Fruit fly (Drosophila melanogaster) whole organism, adult: ENCODE data around the gene CG12535.

ENCODE experiments used
- CG11617 ChIP-seq: fragments of 200-800 bp; sonication (Bioruptor generic); optimal IDR thresholded peaks from 2 replicates; lab custom pipeline; 2017; ENCODE audit warnings: mild to moderate bottlenecking, missing biosample characterization, missing genetic modification reagents, missing genetic modification characterization
- CG12768 ChIP-seq: fragments of 200-800 bp; sonication (Bioruptor generic); optimal IDR thresholded peaks from 2 replicates; lab custom pipeline; 2017; ENCODE audit warnings: missing biosample characterization, missing genetic modification characterization, mild to moderate bottlenecking, moderate library complexity, missing genetic modification reagents
- CG14711 ChIP-seq: fragments of 200-800 bp; sonication (Bioruptor generic); optimal IDR thresholded peaks from 2 replicates; lab custom pipeline; 2018; ENCODE audit warnings: missing biosample characterization, mild to moderate bottlenecking, missing genetic modification characterization, moderate library complexity
- CG1620 ChIP-seq: fragments of 200-800 bp; sonication (Bioruptor generic); optimal IDR thresholded peaks from 2 replicates; lab custom pipeline; 2016; ENCODE audit warnings: missing biosample characterization, missing genetic modification characterization
- CG33017 ChIP-seq: fragments of 200-800 bp; sonication (Bioruptor generic); optimal IDR thresholded peaks from 2 replicates; lab custom pipeline; 2018; ENCODE audit warnings: missing biosample characterization, mild to moderate bottlenecking, missing genetic modification characterization, moderate library complexity
- CG5204 ChIP-seq: fragments of 200-800 bp; sonication (Bioruptor generic); optimal IDR thresholded peaks from 2 replicates; lab custom pipeline; 2016; ENCODE audit warnings: missing biosample characterization, missing genetic modification characterization
- CG7045 ChIP-seq: fragments of 200-800 bp; sonication (Bioruptor generic); optimal IDR thresholded peaks from 2 replicates; lab custom pipeline; 2017; ENCODE audit warnings: missing biosample characterization, mild to moderate bottlenecking, missing genetic modification characterization
- CG7101 ChIP-seq: fragments of 200-800 bp; sonication (Bioruptor generic); optimal IDR thresholded peaks from 2 replicates; lab custom pipeline; 2018; ENCODE audit warnings: missing biosample characterization, mild to moderate bottlenecking, missing genetic modification characterization, moderate library complexity
- Clk ChIP-seq: fragments of 200-800 bp; sonication (Bioruptor generic); optimal IDR thresholded peaks from 2 replicates; lab custom pipeline; 2017; ENCODE audit warnings: missing biosample characterization, missing genetic modification characterization
- Crg-1 ChIP-seq: fragments of 200-800 bp; sonication (Bioruptor generic); optimal IDR thresholded peaks from 2 replicates; lab custom pipeline; 2016; ENCODE audit warnings: missing biosample characterization, missing genetic modification characterization
- Hr96 ChIP-seq: fragments of 200-800 bp; sonication (Bioruptor generic); optimal IDR thresholded peaks from 2 replicates; lab custom pipeline; 2016; ENCODE audit warnings: missing biosample characterization, missing genetic modification characterization
- Mnt ChIP-seq: fragments of 200-800 bp; sonication (Bioruptor generic); optimal IDR thresholded peaks from 2 replicates; lab custom pipeline; 2016; ENCODE audit warnings: missing biosample characterization, mild to moderate bottlenecking, missing genetic modification characterization
- bab1 ChIP-seq: fragments of 200-800 bp; sonication (Bioruptor generic); optimal IDR thresholded peaks from 3 replicates; lab custom pipeline; 2019; ENCODE audit warnings: missing biosample characterization, mild to moderate bottlenecking, missing genetic modification characterization, moderate library complexity
- cic ChIP-seq: fragments of 200-800 bp; sonication (Bioruptor generic); optimal IDR thresholded peaks from 2 replicates; lab custom pipeline; 2017; ENCODE audit warnings: missing biosample characterization, mild to moderate bottlenecking, missing genetic modification characterization, moderate library complexity
- cnc ChIP-seq, 2 experiments: fragments of >200 bp; optimal IDR thresholded peaks; 2 replicates each; lab custom pipeline; 2017
- kay ChIP-seq: fragments of 200-800 bp; sonication (Bioruptor generic); peaks from one replicate; lab custom pipeline; 2016; ENCODE audit warnings: missing biosample characterization, missing genetic modification characterization, borderline replicate concordance
- ovo ChIP-seq: fragments of 200-800 bp; sonication (Bioruptor generic); optimal IDR thresholded peaks from 2 replicates; lab custom pipeline; 2016; ENCODE audit warnings: missing biosample characterization, missing genetic modification characterization
- pad ChIP-seq: fragments of 200-800 bp; sonication (Bioruptor generic); optimal IDR thresholded peaks from 3 replicates; lab custom pipeline; 2017; ENCODE audit warnings: missing biosample characterization, missing genetic modification characterization, mild to moderate bottlenecking, moderate library complexity, missing genetic modification reagents
- tj ChIP-seq: fragments of 200-800 bp; sonication (Bioruptor generic); optimal IDR thresholded peaks from 3 replicates; lab custom pipeline; 2017; ENCODE audit warnings: missing biosample characterization, mild to moderate bottlenecking, missing genetic modification characterization, moderate library complexity
- toe ChIP-seq: fragments of 200-800 bp; sonication (Bioruptor generic); optimal IDR thresholded peaks from 2 replicates; lab custom pipeline; 2016; ENCODE audit warnings: missing biosample characterization, missing genetic modification characterization

Gene CG12535

dm6 chrX:3431641-3432040 lies 17.1 kb downstream of the CG12535 start:
- TF ChIP-seq CG7101 (no peak), cnc (optimal IDR thresholded peaks at IDR 0.05; lab: Kevin White, UChicago) (no peak), bab1 (GFP tag; lab: Kevin White, UChicago) (peak; percentile 3), Clk (GFP tag; lab: Kevin White, UChicago) (no peak), Crg-1 (no peak)

- TF ChIP-seq CG14711 (no peak), CG33017 (tag; lab: Kevin White, UChicago) (no peak), pad (GFP tag; lab: Kevin White, UChicago) (no peak), cnc (optimal IDR thresholded peaks at IDR 0.05; lab: Kevin White, UChicago) (no peak), CG1620 (GFP tag; lab: Kevin White, UChicago) (no peak), Hr96 (GFP tag; lab: Kevin White, UChicago) (no peak), kay (GFP tag; lab: Kevin White, UChicago) (no peak), CG7045 (no peak), toe (GFP tag; lab: Kevin White, UChicago) (no peak), CG5204 (GFP tag; lab: Kevin White, UChicago) (no peak), bab1 (GFP tag; lab: Kevin White, UChicago) (no peak), ovo (GFP tag; lab: Kevin White, UChicago) (no peak), tj (GFP tag; lab: Kevin White, UChicago) (no peak), CG7101 (no peak), cic (GFP tag; lab: Kevin White, UChicago) (no peak), CG12768 (GFP tag; lab: Kevin White, UChicago) (no peak), Clk (GFP tag; lab: Kevin White, UChicago) (no peak), Mnt (no peak), Crg-1 (no peak)
These were observed 18.8 kb downstream of the CG12535 start for dm6 chrX:3429952-3430351.

- TF ChIP-seq CG14711 (peak; percentile 34), CG7045 (no peak), bab1 (GFP tag; lab: Kevin White, UChicago) (peak; percentile 84), cnc (optimal IDR thresholded peaks at IDR 0.05; lab: Kevin White, UChicago) (no peak), CG5204 (GFP tag; lab: Kevin White, UChicago) (peak; percentile 40), Clk (GFP tag; lab: Kevin White, UChicago) (no peak), toe (GFP tag; lab: Kevin White, UChicago) (no peak), cic (GFP tag; lab: Kevin White, UChicago) (no peak), CG12768 (GFP tag; lab: Kevin White, UChicago) (no peak), CG1620 (GFP tag; lab: Kevin White, UChicago) (no peak), CG11617 (GFP tag; lab: Kevin White, UChicago) (no peak), tj (GFP tag; lab: Kevin White, UChicago) (no peak), Mnt (peak; percentile 12), CG33017 (tag; lab: Kevin White, UChicago) (peak; percentile 23), kay (GFP tag; lab: Kevin White, UChicago) (peak; percentile 29), Hr96 (GFP tag; lab: Kevin White, UChicago) (peak; percentile 40), Crg-1 (no peak), pad (GFP tag; lab: Kevin White, UChicago) (no peak), CG7101 (peak; percentile 66), ovo (GFP tag; lab: Kevin White, UChicago) (no peak)
These were observed 21.2 kb downstream of the CG12535 start for dm6 chrX:3427614-3427965.

dm6 chrX:3426803-3427613 lies 21.7 kb downstream of the CG12535 start:
- TF ChIP-seq CG1620 (GFP tag; lab: Kevin White, UChicago) (no peak), ovo (GFP tag; lab: Kevin White, UChicago) (peak; percentile 31), cic (GFP tag; lab: Kevin White, UChicago) (peak; percentile 45), kay (GFP tag; lab: Kevin White, UChicago) (peak; percentile 11), tj (GFP tag; lab: Kevin White, UChicago) (no peak)

dm6 chrX:3424963-3425362 lies 23.8 kb downstream of the CG12535 start:
- TF ChIP-seq cnc (optimal IDR thresholded peaks at IDR 0.05; lab: Kevin White, UChicago) (no peak), CG33017 (tag; lab: Kevin White, UChicago) (no peak), Hr96 (GFP tag; lab: Kevin White, UChicago) (no peak), CG1620 (GFP tag; lab: Kevin White, UChicago) (no peak), Mnt (no peak), cic (GFP tag; lab: Kevin White, UChicago) (no peak), bab1 (GFP tag; lab: Kevin White, UChicago) (no peak), tj (GFP tag; lab: Kevin White, UChicago) (no peak), Crg-1 (no peak), CG7101 (no peak), CG7045 (no peak)

dm6 chrX:3423199-3423768 lies 25.5 kb downstream of the CG12535 start:
- TF ChIP-seq CG11617 (GFP tag; lab: Kevin White, UChicago) = no peak
- TF ChIP-seq cic (GFP tag; lab: Kevin White, UChicago) = no peak
- TF ChIP-seq cnc (optimal IDR thresholded peaks at IDR 0.05; lab: Kevin White, UChicago) = no peak
- no peak for TF ChIP-seq Mnt
- TF ChIP-seq CG5204 (GFP tag; lab: Kevin White, UChicago) = no peak
- no peak for TF ChIP-seq pad (GFP tag; lab: Kevin White, UChicago)
- TF ChIP-seq bab1 (GFP tag; lab: Kevin White, UChicago) = no peak
- no peak for TF ChIP-seq CG12768 (GFP tag; lab: Kevin White, UChicago)
- no peak for TF ChIP-seq toe (GFP tag; lab: Kevin White, UChicago)
- no peak for TF ChIP-seq tj (GFP tag; lab: Kevin White, UChicago)
